Worm (Caenorhabditis elegans) whole organism, L3 larva: ENCODE results near the gene Y79H2A.12.

Experiments used
- aly-2 ChIP-seq: fragments of 150-350 bp; optimal IDR thresholded peaks from 2 replicates; lab custom pipeline; 2014; ENCODE audit warnings: missing biosample characterization, missing genetic modification characterization
- ama-1 ChIP-seq: fragments of 150-350 bp; optimal IDR thresholded peaks from 2 replicates; lab custom pipeline; 2018
- nfya-1 ChIP-seq: sonication (generic microtip); optimal IDR thresholded peaks from 2 replicates; lab custom pipeline; 2017; ENCODE audit warnings: missing genetic modification characterization, mild to moderate bottlenecking, missing compliant biosample characterization, antibody characterized with exemption, moderate library complexity; ENCODE audit not compliant: insufficient read depth
- nhr-11 ChIP-seq: fragments of 150-350 bp; optimal IDR thresholded peaks from 2 replicates; lab custom pipeline; 2014; ENCODE audit warnings: missing biosample characterization, missing genetic modification characterization
- nhr-25 ChIP-seq: sonication (generic microtip); optimal IDR thresholded peaks from 2 replicates; lab custom pipeline; 2017; ENCODE audit warnings: missing biosample characterization, missing genetic modification characterization
- sea-2 ChIP-seq: fragments of 150-350 bp; sonication (generic microtip); optimal IDR thresholded peaks from 4 replicates; lab custom pipeline; 2014; ENCODE audit warnings: missing biosample characterization, missing genetic modification reagents, missing genetic modification characterization

- TF ChIP-seq aly-2 (tag; lab: Kevin White, UChicago) (no peak), ama-1 (lab: Kevin White, UChicago) (no peak), sea-2 (GFP tag; lab: Kevin White, UChicago) (no peak), nhr-25 (tag; lab: Kevin White, UChicago) (no peak), nfya-1 (tag; lab: Kevin White, UChicago) (peak; percentile 72), nhr-11 (no peak)
Measured at ce11 chrIII:12067736-12068135, 39.1 kb upstream of the Y79H2A.12 start.
